Fruit fly (Drosophila melanogaster) whole organism, embryonic: ENCODE data around the gene Pgant35A.
A peak's percentile ranks its signal among the peaks of the same experiment; 100 is the strongest.

Source experiments
- CG1024 ChIP-seq: fragments of 200-800 bp; sonication (Bioruptor generic); IDR thresholded peaks from 2 replicates; pipeline ENCODE4 v1.3.6; 2022; ENCODE audit warnings: missing biosample characterization, missing genetic modification characterization
- CG11695 ChIP-seq: fragments of 200-800 bp; sonication (Bioruptor generic); IDR thresholded peaks from 3 replicates; pipeline ENCODE4 v1.3.6; 2022; ENCODE audit warnings: missing biosample characterization, missing genetic modification characterization
- CG12104 ChIP-seq: fragments of 200-800 bp; sonication (Bioruptor generic); optimal IDR thresholded peaks from 3 replicates; lab custom pipeline; 2016; ENCODE audit warnings: missing biosample characterization, missing genetic modification characterization
- CG12769 ChIP-seq: fragments of 200-800 bp; sonication (Bioruptor generic); optimal IDR thresholded peaks from 2 replicates; lab custom pipeline; 2019; ENCODE audit warnings: missing biosample characterization, mild to moderate bottlenecking, missing genetic modification characterization, moderate library complexity
- CG15601 ChIP-seq: fragments of 200-800 bp; sonication (Bioruptor generic); optimal IDR thresholded peaks from 3 replicates; lab custom pipeline; 2019; ENCODE audit warnings: missing biosample characterization, mild to moderate bottlenecking, missing genetic modification characterization, moderate library complexity
- CG1603 ChIP-seq: fragments of 200-800 bp; sonication (Bioruptor generic); optimal IDR thresholded peaks from 2 replicates; lab custom pipeline; 2019; ENCODE audit warnings: missing biosample characterization, mild to moderate bottlenecking, missing genetic modification characterization, moderate library complexity
- CG17385 ChIP-seq: fragments of 200-800 bp; sonication (Bioruptor generic); optimal IDR thresholded peaks from 3 replicates; lab custom pipeline; 2018; ENCODE audit warnings: missing biosample characterization, mild to moderate bottlenecking, missing genetic modification characterization
- CG17802 ChIP-seq: fragments of 200-800 bp; sonication (Bioruptor generic); optimal IDR thresholded peaks from 2 replicates; lab custom pipeline; 2018; ENCODE audit warnings: missing biosample characterization, mild to moderate bottlenecking, missing genetic modification characterization, moderate library complexity
- CG2875 ChIP-seq: fragments of 200-800 bp; sonication (Bioruptor generic); optimal IDR thresholded peaks from 2 replicates; lab custom pipeline; 2017; ENCODE audit warnings: missing biosample characterization, mild to moderate bottlenecking, missing genetic modification characterization, missing genetic modification reagents
- CG2889 ChIP-seq: fragments of 200-800 bp; sonication (Bioruptor generic); IDR thresholded peaks from 3 replicates; pipeline ENCODE4 v1.3.6; 2022; ENCODE audit warnings: missing biosample characterization, missing genetic modification characterization
- CG34422 ChIP-seq: fragments of 200-800 bp; sonication (Bioruptor generic); IDR thresholded peaks from 3 replicates; pipeline ENCODE4 v1.3.6; 2022; ENCODE audit warnings: missing biosample characterization, missing genetic modification characterization
- CG42726 ChIP-seq: fragments of 200-800 bp; sonication (Bioruptor generic); IDR thresholded peaks from 2 replicates; pipeline ENCODE4 v1.3.6; 2022; ENCODE audit warnings: missing biosample characterization, missing genetic modification characterization; ENCODE audit not compliant: partially characterized antibody
- CG4404 ChIP-seq: fragments of 200-800 bp; sonication (Bioruptor generic); IDR thresholded peaks from 2 replicates; pipeline ENCODE4 v1.3.6; 2022; ENCODE audit warnings: missing biosample characterization, missing genetic modification characterization
- CG6791 ChIP-seq: fragments of 200-800 bp; sonication (Bioruptor generic); IDR thresholded peaks from 3 replicates; pipeline ENCODE4 v1.3.6; 2022; ENCODE audit warnings: missing biosample characterization, missing genetic modification characterization; ENCODE audit not compliant: partially characterized antibody
- CG8290 ChIP-seq, 3 experiments: fragments of 200-800 bp; sonication (Bioruptor generic); optimal IDR thresholded peaks; 2 replicates each; lab custom pipeline; 2016 to 2019; ENCODE audit warnings: missing biosample characterization in 3 of 3, missing genetic modification characterization in 3 of 3, mild to moderate bottlenecking in 2 of 3, moderate library complexity in 1 of 3
- CG8388 ChIP-seq: fragments of 200-800 bp; sonication (Bioruptor generic); optimal IDR thresholded peaks from 2 replicates; lab custom pipeline; 2019; ENCODE audit warnings: missing biosample characterization, mild to moderate bottlenecking, missing genetic modification characterization, moderate library complexity
- CG9609 ChIP-seq: fragments of 200-800 bp; sonication (Bioruptor generic); optimal IDR thresholded peaks from 3 replicates; lab custom pipeline; 2016; ENCODE audit warnings: missing biosample characterization, missing genetic modification characterization
- Dad ChIP-seq: fragments of 200-800 bp; sonication (Bioruptor generic); optimal IDR thresholded peaks from 3 replicates; lab custom pipeline; 2016; ENCODE audit warnings: missing biosample characterization, missing genetic modification characterization
- Doc3 ChIP-seq: fragments of 200-800 bp; sonication (Bioruptor generic); IDR thresholded peaks from 3 replicates; pipeline ENCODE4 v1.3.6; 2022; ENCODE audit warnings: missing biosample characterization, missing genetic modification characterization; ENCODE audit not compliant: partially characterized antibody
- Dp ChIP-seq: fragments of 200-800 bp; sonication (Bioruptor generic); optimal IDR thresholded peaks from 2 replicates; lab custom pipeline; 2018; ENCODE audit warnings: missing biosample characterization, mild to moderate bottlenecking, missing genetic modification characterization, moderate library complexity
- HHEX ChIP-seq: fragments of 200-800 bp; sonication (Bioruptor generic); optimal IDR thresholded peaks from 3 replicates; lab custom pipeline; 2017; ENCODE audit warnings: missing biosample characterization, mild to moderate bottlenecking, missing genetic modification characterization, missing genetic modification reagents
- Hsf ChIP-seq: fragments of 200-800 bp; sonication (Bioruptor generic); optimal IDR thresholded peaks from 3 replicates; lab custom pipeline; 2016; ENCODE audit warnings: missing biosample characterization, missing genetic modification characterization
- MESR4 ChIP-seq: fragments of 200-800 bp; sonication (Bioruptor generic); optimal IDR thresholded peaks from 2 replicates; lab custom pipeline; 2018; ENCODE audit warnings: missing biosample characterization, mild to moderate bottlenecking, missing genetic modification characterization, moderate library complexity
- Myb ChIP-seq: fragments of 200-800 bp; sonication (Bioruptor generic); optimal IDR thresholded peaks from 2 replicates; lab custom pipeline; 2016; ENCODE audit warnings: missing biosample characterization, missing genetic modification characterization
- NC2α ChIP-seq: fragments of 200-800 bp; sonication (Bioruptor generic); optimal IDR thresholded peaks from 2 replicates; lab custom pipeline; 2016; ENCODE audit warnings: missing biosample characterization, missing genetic modification characterization
- Nf-YC ChIP-seq: fragments of 200-800 bp; optimal IDR thresholded peaks from 3 replicates; lab custom pipeline; 2019; ENCODE audit warnings: missing biosample characterization, mild to moderate bottlenecking, missing genetic modification characterization, moderate library complexity
- Scr ChIP-seq: fragments of 200-800 bp; sonication (Bioruptor generic); IDR thresholded peaks from 2 replicates; pipeline ENCODE4 v1.3.6; 2022; ENCODE audit warnings: missing biosample characterization, missing genetic modification characterization; ENCODE audit not compliant: partially characterized antibody
- Sin3A ChIP-seq: fragments of >200 bp; optimal IDR thresholded peaks from 2 replicates; lab custom pipeline; 2018
- Sry-β ChIP-seq: fragments of 200-800 bp; sonication (Bioruptor generic); optimal IDR thresholded peaks from 2 replicates; lab custom pipeline; 2018; ENCODE audit warnings: missing biosample characterization, mild to moderate bottlenecking, missing genetic modification characterization, moderate library complexity
- cg ChIP-seq: fragments of 200-800 bp; sonication (Bioruptor generic); optimal IDR thresholded peaks from 3 replicates; lab custom pipeline; 2019; ENCODE audit warnings: missing biosample characterization, mild to moderate bottlenecking, missing genetic modification characterization, moderate library complexity
- fd102C ChIP-seq: fragments of 200-800 bp; sonication (Bioruptor generic); optimal IDR thresholded peaks from 2 replicates; lab custom pipeline; 2018; ENCODE audit warnings: missing biosample characterization, mild to moderate bottlenecking, missing genetic modification characterization, moderate library complexity
- gfzf ChIP-seq: fragments of 200-800 bp; sonication (Bioruptor generic); optimal IDR thresholded peaks from 2 replicates; lab custom pipeline; 2016; ENCODE audit warnings: missing biosample characterization, mild to moderate bottlenecking, missing genetic modification characterization, moderate library complexity
- gro ChIP-seq: fragments of 200-800 bp; sonication (Bioruptor generic); optimal IDR thresholded peaks from 2 replicates; lab custom pipeline; 2016; ENCODE audit warnings: missing biosample characterization, missing genetic modification characterization
- hbn ChIP-seq: fragments of 200-800 bp; sonication (Bioruptor generic); IDR thresholded peaks from 2 replicates; pipeline ENCODE4 v1.3.6; 2022; ENCODE audit warnings: missing biosample characterization, missing genetic modification characterization; ENCODE audit not compliant: partially characterized antibody
- inv ChIP-seq: fragments of 200-800 bp; sonication (Bioruptor generic); IDR thresholded peaks from 2 replicates; pipeline ENCODE4 v1.3.6; 2022; ENCODE audit warnings: missing biosample characterization, missing genetic modification characterization; ENCODE audit not compliant: partially characterized antibody
- kay ChIP-seq: fragments of 200-800 bp; sonication (Bioruptor generic); optimal IDR thresholded peaks from 2 replicates; lab custom pipeline; 2016; ENCODE audit warnings: missing biosample characterization, missing genetic modification characterization
- lbe ChIP-seq: fragments of 200-800 bp; sonication (Bioruptor generic); optimal IDR thresholded peaks from 2 replicates; lab custom pipeline; 2016; ENCODE audit warnings: missing biosample characterization, mild to moderate bottlenecking, missing genetic modification characterization
- oc ChIP-seq: fragments of 200-800 bp; sonication (Bioruptor generic); optimal IDR thresholded peaks from 2 replicates; lab custom pipeline; 2018; ENCODE audit warnings: missing biosample characterization, mild to moderate bottlenecking, missing genetic modification characterization, moderate library complexity
- pan ChIP-seq, 4 experiments: fragments of >200 bp in 3 of 4; fragments of 200-800 bp in 1 of 4; sonication (Bioruptor generic) in 1 of 4; optimal IDR thresholded peaks in 3 of 4; IDR thresholded peaks in 1 of 4; 2 replicates each; pipeline versions ENCODE4 v1.3.6 to Lab custom; 2017 to 2022; ENCODE audit warnings: missing biosample characterization in 2 of 4, missing genetic modification characterization in 2 of 4, mixed read lengths in 1 of 4
- psq ChIP-seq: fragments of 200-800 bp; sonication (Bioruptor generic); optimal IDR thresholded peaks from 2 replicates; lab custom pipeline; 2017; ENCODE audit warnings: missing biosample characterization, missing genetic modification characterization
- pzg ChIP-seq: fragments of 200-800 bp; sonication (Bioruptor generic); optimal IDR thresholded peaks from 3 replicates; lab custom pipeline; 2018; ENCODE audit warnings: missing biosample characterization, mild to moderate bottlenecking, missing genetic modification characterization, moderate library complexity
- rib ChIP-seq: fragments of 200-800 bp; sonication (Bioruptor generic); IDR thresholded peaks from 2 replicates; pipeline ENCODE4 v1.3.6; 2022; ENCODE audit warnings: missing biosample characterization, missing genetic modification characterization
- sens ChIP-seq: fragments of 200-800 bp; sonication (Bioruptor generic); peaks from one replicate; lab custom pipeline; 2016; ENCODE audit warnings: missing biosample characterization, missing genetic modification characterization
- sna ChIP-seq: fragments of 200-800 bp; sonication (Bioruptor generic); IDR thresholded peaks from 2 replicates; pipeline ENCODE4 v1.3.6; 2022; ENCODE audit warnings: missing biosample characterization, missing genetic modification characterization; ENCODE audit not compliant: partially characterized antibody
- tx ChIP-seq: fragments of 200-800 bp; sonication (Bioruptor generic); optimal IDR thresholded peaks from 2 replicates; lab custom pipeline; 2016; ENCODE audit warnings: missing biosample characterization, missing genetic modification characterization
- unc-4 ChIP-seq: fragments of 200-800 bp; sonication (Bioruptor generic); IDR thresholded peaks from 2 replicates; pipeline ENCODE4 v1.3.6; 2022; ENCODE audit warnings: missing biosample characterization, missing genetic modification characterization; ENCODE audit not compliant: partially characterized antibody
- vnd ChIP-seq: fragments of 200-800 bp; sonication (Bioruptor generic); IDR thresholded peaks from 3 replicates; pipeline ENCODE4 v1.3.6; 2022; ENCODE audit warnings: missing biosample characterization, missing genetic modification characterization; ENCODE audit not compliant: partially characterized antibody
- vvl ChIP-seq: fragments of 200-800 bp; sonication (Bioruptor generic); IDR thresholded peaks from 2 replicates; pipeline ENCODE4 v1.3.6; 2022; ENCODE audit warnings: missing biosample characterization, missing genetic modification characterization
- wor ChIP-seq: fragments of 200-800 bp; sonication (Bioruptor generic); IDR thresholded peaks from 2 replicates; pipeline ENCODE4 v1.3.6; 2022; ENCODE audit warnings: missing biosample characterization, missing genetic modification characterization

Gene Pgant35A

DNA sequence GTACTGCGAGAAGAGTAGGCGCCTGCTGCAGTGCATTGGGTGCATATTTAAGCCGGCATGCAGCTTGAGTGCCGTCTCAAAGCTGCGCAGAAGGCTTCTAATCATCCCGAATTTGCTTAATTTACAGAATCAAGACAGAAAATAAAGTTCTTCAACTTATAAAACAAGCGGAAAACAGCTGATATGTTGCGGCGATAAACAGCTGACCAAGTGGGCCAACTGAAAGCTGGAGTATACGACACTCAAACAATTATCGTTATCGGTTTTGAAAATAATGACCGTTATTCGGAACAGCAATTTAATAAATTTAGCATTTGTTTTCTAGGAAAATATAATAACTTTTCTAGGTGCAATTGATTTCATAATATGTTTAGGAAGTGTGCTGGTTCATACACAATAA lies 10.4 kb upstream of the Pgant35A start, which contains the start of gene mTTF (continued):
- TF ChIP-seq fd102C (no peak), vvl (GFP tag; lab: Robert Waterston, UW) (peak; percentile 46), HHEX (GFP tag; lab: Kevin White, UChicago) (no peak), unc-4 (peak; percentile 43; the same call in 1 of the 2 replicates), oc (tag; lab: Kevin White, UChicago) (no peak), Hsf (no peak), kay (GFP tag; lab: Kevin White, UChicago) (no peak), gro (GFP tag; lab: Kevin White, UChicago) (no peak), cg (GFP tag; lab: Kevin White, UChicago) (no peak), CG2875 (no peak), hbn (GFP tag; lab: Robert Waterston, UW) (peak; percentile 56; the same call in 1 of the 2 replicates), CG11695 (GFP tag; lab: Robert Waterston, UW) (no peak), CG6791 (GFP tag; lab: Robert Waterston, UW) (peak; percentile 58; the same call in 2 of the 3 replicates), Sry-β (GFP tag; lab: Kevin White, UChicago) (no peak), CG12769 (no peak), CG34422 (0 out of 3 replicates have a peak, but pooled peaks have one; percentile 42), CG1024 (GFP tag; lab: Robert Waterston, UW) (no peak), psq (GFP tag; lab: Kevin White, UChicago) (no peak), Scr (peak; percentile 49), NC2α (GFP tag; lab: Kevin White, UChicago) (no peak), CG8388 (no peak), CG4404 (GFP tag; lab: Robert Waterston, UW) (no peak), pzg (GFP tag; lab: Kevin White, UChicago) (peak; percentile 82), pan (optimal IDR thresholded peaks at IDR 0.05; lab: Kevin White, UChicago) (no peak), pan (GFP tag; optimal IDR thresholded peaks at IDR 0.05 in 1 of 2, IDR thresholded peaks at IDR 0.05 in 1 of 2) (no peak), Nf-YC (tag; lab: Kevin White, UChicago) (no peak), sna (peak; percentile 73), CG8290 (GFP tag; optimal IDR thresholded peaks at IDR 0.05; lab: Kevin White, UChicago) (no peak), CG8290 (tag; optimal IDR thresholded peaks at IDR 0.05; lab: Kevin White, UChicago) (no peak), CG17385 (GFP tag; lab: Kevin White, UChicago) (no peak), wor (GFP tag; lab: Robert Waterston, UW) (no peak), CG17802 (no peak), CG2889 (no peak), Dad (GFP tag; lab: Kevin White, UChicago) (no peak), inv (no peak), CG1603 (tag; lab: Kevin White, UChicago) (peak; percentile 72), CG12104 (GFP tag; lab: Kevin White, UChicago) (no peak), CG42726 (GFP tag; lab: Robert Waterston, UW) (peak; percentile 45; the same call in 1 of the 2 replicates), vnd (GFP tag; lab: Robert Waterston, UW) (no peak), Myb (GFP tag; lab: Kevin White, UChicago) (peak; percentile 99), Doc3 (0 out of 3 replicates have a peak, but pooled peaks have one; percentile 41), Dp (peak; percentile 73), MESR4 (GFP tag; lab: Kevin White, UChicago) (peak; percentile 53), rib (GFP tag; lab: Robert Waterston, UW) (no peak), lbe (GFP tag; lab: Kevin White, UChicago) (no peak), Sin3A (lab: Kevin White, UChicago) (peak; percentile 33), CG9609 (GFP tag; lab: Kevin White, UChicago) (no peak), tx (GFP tag; lab: Kevin White, UChicago) (no peak), gfzf (GFP tag; lab: Kevin White, UChicago) (peak; percentile 34), sens (GFP tag; lab: Kevin White, UChicago) (peak; percentile 53), CG15601 (tag; lab: Kevin White, UChicago) (peak; percentile 29)
